Fruit fly (Drosophila melanogaster): ENCODE data around the gene COX7AL.

The COX7AL gene

DNA sequence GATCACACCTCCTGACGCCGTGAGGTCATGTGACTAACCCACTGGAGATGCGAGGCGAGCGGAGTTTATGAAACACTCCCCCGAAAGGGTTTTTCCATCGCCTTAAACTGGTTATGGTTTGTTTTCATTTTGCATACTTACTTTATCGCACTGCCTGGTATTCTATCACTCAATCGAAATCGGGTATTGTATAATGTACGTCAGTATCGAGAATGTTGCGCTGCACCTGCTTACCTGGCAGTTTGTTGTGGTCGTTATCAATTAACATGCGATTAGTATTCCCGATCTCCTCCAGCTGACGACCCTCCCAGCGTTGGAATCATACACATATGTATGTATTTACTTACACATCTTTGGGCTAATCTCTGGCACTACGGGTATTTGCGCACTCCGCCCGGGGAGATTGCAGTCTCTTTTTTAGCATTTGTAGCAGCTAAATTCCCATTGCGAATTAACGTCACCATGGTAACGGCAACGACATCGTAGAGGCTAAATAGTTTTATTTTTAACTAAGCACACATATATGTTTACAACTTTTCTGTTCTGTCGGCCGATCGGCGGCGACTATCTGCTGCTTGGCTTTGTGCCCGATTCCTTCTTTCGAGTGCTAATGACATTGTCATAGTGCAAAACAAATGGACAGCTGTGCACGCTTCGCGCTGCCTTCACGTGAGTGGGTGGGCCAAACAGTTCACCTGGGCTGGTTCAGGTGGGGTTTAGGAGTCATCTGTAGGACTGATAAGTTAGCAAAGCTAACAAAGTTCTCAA is 9.7 kb downstream of the COX7AL start:
- TF ChIP-seq CG8478 (optimal IDR thresholded peaks at IDR 0.05): no peak
- no peak for TF ChIP-seq CTCF (optimal IDR thresholded peaks at IDR 0.05)

DNA sequence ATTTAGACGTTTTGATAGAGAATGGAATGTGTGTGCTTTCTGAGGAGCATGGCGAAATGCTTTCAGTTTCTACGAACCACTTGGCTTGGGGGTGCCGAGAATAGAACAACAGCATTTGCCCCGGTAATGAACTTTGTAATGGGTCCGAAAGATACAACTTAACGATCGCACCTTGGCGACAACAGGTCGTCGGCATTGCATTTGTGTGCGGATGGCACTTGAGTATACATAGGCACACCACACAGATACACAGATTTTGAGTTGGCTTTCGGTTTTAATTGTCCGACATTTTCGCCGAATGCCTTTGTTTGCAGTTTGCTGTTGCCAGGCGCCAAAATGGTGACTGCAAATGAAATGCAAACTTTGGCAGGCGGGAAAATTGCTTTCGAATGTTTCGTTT is 10.5 kb downstream of the COX7AL start:
- no peak for TF ChIP-seq CG8478 (optimal IDR thresholded peaks at IDR 0.05)
- TF ChIP-seq CTCF (optimal IDR thresholded peaks at IDR 0.05): no peak

DNA sequence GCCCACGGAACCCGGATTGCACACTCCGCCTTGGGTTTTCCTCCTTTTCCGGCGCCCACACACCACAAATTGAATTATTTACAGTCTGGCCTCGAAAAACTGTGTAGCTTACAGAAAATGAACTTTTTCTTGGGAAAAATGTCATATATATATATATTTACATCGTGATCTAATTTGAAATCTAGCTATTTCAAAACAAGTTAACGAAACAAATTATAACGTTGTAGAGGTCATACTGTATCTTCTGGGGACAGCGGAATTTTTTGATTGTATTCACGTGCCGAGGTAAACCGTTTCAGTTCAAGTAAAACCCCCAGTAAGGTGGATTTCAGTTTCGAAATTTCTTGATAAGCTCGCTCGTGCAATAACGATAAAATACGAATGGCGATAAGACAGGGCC is 11.0 kb downstream of the COX7AL start:
- TF ChIP-seq CTCF (optimal IDR thresholded peaks at IDR 0.05): no peak
- no peak for TF ChIP-seq CG8478 (optimal IDR thresholded peaks at IDR 0.05)

- no peak for TF ChIP-seq CTCF (optimal IDR thresholded peaks at IDR 0.05)
- TF ChIP-seq CG8478 (optimal IDR thresholded peaks at IDR 0.05): no peak
Measured at dm6 chr3R:8354969-8355368, 11.5 kb downstream of the COX7AL start.

- no peak for TF ChIP-seq CG8478 (optimal IDR thresholded peaks at IDR 0.05)
- TF ChIP-seq CTCF (optimal IDR thresholded peaks at IDR 0.05): no peak
Measured at dm6 chr3R:8355579-8355978, 12.1 kb downstream of the COX7AL start.

dm6 chr3R:8356626-8357290 is 13.3 kb downstream of the COX7AL start, which contains the start of gene stck:
Gene stck (plus strand): TSS chr3R:8356978.
- no peak for TF ChIP-seq CG8478 (optimal IDR thresholded peaks at IDR 0.05)
- TF ChIP-seq CTCF (optimal IDR thresholded peaks at IDR 0.05): peak in 1 of 2 experiments; percentile 25

- no peak for TF ChIP-seq CG8478 (optimal IDR thresholded peaks at IDR 0.05)
- TF ChIP-seq CTCF (optimal IDR thresholded peaks at IDR 0.05): no peak
Measured at dm6 chr3R:8357372-8357992, 14.0 kb downstream of the COX7AL start.

- TF ChIP-seq CTCF (optimal IDR thresholded peaks at IDR 0.05): no peak
- no peak for TF ChIP-seq CG8478 (optimal IDR thresholded peaks at IDR 0.05)
Measured at dm6 chr3R:8358004-8358403, 14.5 kb downstream of the COX7AL start.

dm6 chr3R:8362259-8362876 is 18.9 kb downstream of the COX7AL start, which contains the start of the genes Veneno and CG7963:
Gene Veneno (minus strand): TSS chr3R:8362554.
Gene CG7963 (plus strand): TSS chr3R:8362826.
- TF ChIP-seq CG8478 (optimal IDR thresholded peaks at IDR 0.05) (no peak), CTCF (optimal IDR thresholded peaks at IDR 0.05) (no peak)

DNA sequence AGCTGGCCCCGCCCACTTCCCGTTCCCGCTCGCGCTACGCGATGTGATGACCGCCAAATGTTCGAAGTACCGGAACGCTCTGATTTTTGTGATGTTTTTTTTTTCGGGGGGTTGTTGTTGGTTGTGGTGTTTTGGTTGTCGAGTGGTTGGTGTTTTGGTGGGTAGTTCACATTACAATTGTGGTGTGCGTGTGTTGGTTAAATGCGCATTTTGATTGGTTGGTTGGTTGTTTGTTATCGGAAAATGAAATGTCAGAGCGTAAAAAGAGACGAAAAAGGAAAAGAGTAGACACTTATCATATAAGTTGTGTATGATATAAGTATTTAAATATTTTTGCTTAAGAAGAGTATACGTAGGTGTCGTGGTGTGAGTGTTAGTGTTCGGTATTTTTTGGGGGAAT is 25.1 kb downstream of the COX7AL start:
- no peak for TF ChIP-seq CG8478 (optimal IDR thresholded peaks at IDR 0.05)
- TF ChIP-seq CTCF (optimal IDR thresholded peaks at IDR 0.05): no peak

DNA sequence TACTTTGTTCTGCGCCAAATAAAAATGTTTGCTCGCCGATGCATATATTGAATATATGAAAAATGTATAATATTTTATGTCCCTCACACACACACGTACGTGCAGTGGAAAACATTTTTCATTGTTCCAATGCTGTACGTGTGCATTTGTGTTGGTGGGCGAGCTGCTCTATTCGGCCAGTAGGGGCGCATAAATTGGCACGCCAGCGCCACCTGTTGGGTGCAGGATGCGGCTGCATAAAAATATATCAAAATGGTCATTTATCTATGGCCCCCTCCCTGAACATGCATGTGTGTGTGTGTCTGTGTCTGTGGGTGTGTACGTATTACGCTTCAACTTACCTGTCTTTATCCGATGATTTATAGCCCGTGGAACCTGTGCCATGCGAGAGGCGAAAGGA is 46.2 kb downstream of the COX7AL start:
- TF ChIP-seq CTCF (optimal IDR thresholded peaks at IDR 0.05): peak; percentile 85 to 87
- TF ChIP-seq CG8478 (optimal IDR thresholded peaks at IDR 0.05): no peak

Measured in S2 (cell line).